Worm (Caenorhabditis elegans): Measurements from ENCODE around the gene fbxb-44.

The fbxb-44 gene

DNA sequence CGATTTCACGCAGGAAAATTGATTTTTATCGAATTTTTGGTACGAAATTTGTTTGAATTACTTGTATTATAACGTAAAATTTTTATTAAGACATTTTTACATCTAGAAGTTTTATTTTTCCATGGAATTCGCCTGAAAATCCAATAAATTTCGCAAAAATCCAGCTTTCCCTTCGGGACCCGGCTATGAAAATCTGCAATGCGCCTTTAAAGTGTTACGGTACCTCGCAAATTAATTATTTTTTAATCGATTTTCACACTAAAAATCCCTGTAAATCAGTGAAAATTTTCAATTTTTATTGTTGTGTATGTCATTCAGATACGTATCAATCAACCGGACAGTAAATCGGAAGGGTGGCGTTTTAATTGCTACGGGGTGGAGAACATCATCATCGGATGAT, 37.7 kb upstream of the fbxb-44 start:
- TF ChIP-seq nhr-237 (tag; optimal IDR thresholded peaks at IDR 0.05) = no peak
- peak; percentile 11 for TF ChIP-seq blmp-1 (tag; optimal IDR thresholded peaks at IDR 0.05)

- TF ChIP-seq nhr-20 (tag; optimal IDR thresholded peaks at IDR 0.05) = peak; percentile 40
- TF ChIP-seq ets-5 (GFP tag; IDR thresholded peaks at IDR 0.05) = no peak
- peak in 1 of 2 experiments; percentile 8 for TF ChIP-seq lin-35 (GFP tag; optimal IDR thresholded peaks at IDR 0.05)
- peak in 2 of 3 experiments; percentile 1 to 25 for TF ChIP-seq dpl-1 (GFP tag; optimal IDR thresholded peaks at IDR 0.05)
- peak in 1 of 3 experiments; percentile 32 for TF ChIP-seq ceh-82 (tag; optimal IDR thresholded peaks at IDR 0.05)
- TF ChIP-seq nhr-11 (tag; optimal IDR thresholded peaks at IDR 0.05) = no peak
- peak; percentile 30 for TF ChIP-seq tbx-2 (tag; optimal IDR thresholded peaks at IDR 0.05)
- TF ChIP-seq sptf-1 (tag; optimal IDR thresholded peaks at IDR 0.05) = no peak
- TF ChIP-seq mef-2 (tag; optimal IDR thresholded peaks at IDR 0.05) = no peak
- TF ChIP-seq fos-1 (tag; optimal IDR thresholded peaks at IDR 0.05) = no peak
- peak; percentile 90 for TF ChIP-seq rnt-1 (tag; optimal IDR thresholded peaks at IDR 0.05)
- no peak for TF ChIP-seq efl-3 (GFP tag; optimal IDR thresholded peaks at IDR 0.05)
- no peak for TF ChIP-seq unc-30 (tag; optimal IDR thresholded peaks at IDR 0.05)
- no peak for TF ChIP-seq nhr-84 (tag; optimal IDR thresholded peaks at IDR 0.05)
- TF ChIP-seq C16A3.4 (tag; optimal IDR thresholded peaks at IDR 0.05) = peak; percentile 17
- no peak for TF ChIP-seq mab-9 (GFP tag; IDR thresholded peaks at IDR 0.05)
- no peak for TF ChIP-seq nhr-85 (tag)
- no peak for TF ChIP-seq ceh-88 (GFP tag; IDR thresholded peaks at IDR 0.05)
- TF ChIP-seq nhr-76 (tag; optimal IDR thresholded peaks at IDR 0.05) = no peak
- TF ChIP-seq lin-39 (tag; optimal IDR thresholded peaks at IDR 0.05) = peak; percentile 54
- TF ChIP-seq mdl-1 (tag; optimal IDR thresholded peaks at IDR 0.05) = peak in 1 of 2 experiments; percentile 61
- no peak for TF ChIP-seq hlh-4 (tag; optimal IDR thresholded peaks at IDR 0.05)
- TF ChIP-seq ceh-8 (GFP tag; optimal IDR thresholded peaks at IDR 0.05) = no peak
- TF ChIP-seq dsc-1 (tag; optimal IDR thresholded peaks at IDR 0.05) = peak; percentile 23
- peak; percentile 7 for TF ChIP-seq unc-130 (tag; optimal IDR thresholded peaks at IDR 0.05)
- TF ChIP-seq nhr-12 (tag; optimal IDR thresholded peaks at IDR 0.05) = no peak
- TF ChIP-seq aha-1 (tag; optimal IDR thresholded peaks at IDR 0.05) = no peak
- peak; percentile 50 for TF ChIP-seq fkh-8 (tag; optimal IDR thresholded peaks at IDR 0.05)
- peak; percentile 38 for TF ChIP-seq swsn-7 (tag; optimal IDR thresholded peaks at IDR 0.05)
- 0 out of 2 replicates have a peak, but pooled peaks have one; percentile 28 for TF ChIP-seq unc-98 (GFP tag; IDR thresholded peaks at IDR 0.05)
- TF ChIP-seq nhr-19 (GFP tag; conservative IDR thresholded peaks at IDR 0.05) = peak; percentile 66
- TF ChIP-seq pag-3 (tag; optimal IDR thresholded peaks at IDR 0.05; ENCODE audit: borderline replicate concordance, insufficient read depth) = peak; percentile 71
- peak; percentile 44 to 46 for TF ChIP-seq lsy-2 (tag; optimal IDR thresholded peaks at IDR 0.05)
- no peak for TF ChIP-seq sox-4 (tag; optimal IDR thresholded peaks at IDR 0.05)
- no peak for TF ChIP-seq vab-15 (tag; optimal IDR thresholded peaks at IDR 0.05)
- TF ChIP-seq isw-1 (GFP tag; IDR thresholded peaks at IDR 0.05) = no peak
- peak; percentile 95 for TF ChIP-seq lin-14 (GFP tag; optimal IDR thresholded peaks at IDR 0.05)
- no peak for TF ChIP-seq nhr-90 (tag; optimal IDR thresholded peaks at IDR 0.05; ENCODE audit: poor library complexity)
- no peak for TF ChIP-seq ceh-90 (tag; optimal IDR thresholded peaks at IDR 0.05)
- TF ChIP-seq nhr-237 (tag; optimal IDR thresholded peaks at IDR 0.05) = no peak
- TF ChIP-seq ces-1 (GFP tag; optimal IDR thresholded peaks at IDR 0.05) = no peak
- no peak for TF ChIP-seq blmp-1 (tag; optimal IDR thresholded peaks at IDR 0.05)
- no peak for TF ChIP-seq C34B4.2 (tag; optimal IDR thresholded peaks at IDR 0.05)
- TF ChIP-seq hpl-2 (GFP tag; optimal IDR thresholded peaks at IDR 0.05) = no peak
- peak; percentile 15 for TF ChIP-seq mep-1 (tag; optimal IDR thresholded peaks at IDR 0.05)
- no peak for TF ChIP-seq tlp-1 (tag; optimal IDR thresholded peaks at IDR 0.05)
- peak; percentile 52 for TF ChIP-seq ztf-4 (tag; optimal IDR thresholded peaks at IDR 0.05)
- peak; percentile 55 for TF ChIP-seq egl-13 (tag; optimal IDR thresholded peaks at IDR 0.05)
- TF ChIP-seq efl-1 (optimal IDR thresholded peaks at IDR 0.05) = peak; percentile 31 to 33
- TF ChIP-seq efl-1 (GFP tag; optimal IDR thresholded peaks at IDR 0.05 in 1 of 2) = peak in 1 of 2 experiments; percentile 27
Measured at ce11 chrII:1501614-1502355, 36.9 kb upstream of the fbxb-44 start.

All from whole organism, L1 larva.